Worm (Caenorhabditis elegans): ENCODE measurements around the gene lgc-17.

Gene lgc-17

ce11 chrX:12169390-12169789 is 48.0 kb downstream of the lgc-17 start:
- TF ChIP-seq attf-6 (GFP tag; IDR thresholded peaks at IDR 0.05) = 0 out of 2 replicates have a peak, but pooled peaks have one; percentile 48
- no peak for TF ChIP-seq lin-40 (tag; optimal IDR thresholded peaks at IDR 0.05)
- TF ChIP-seq mcd-1 (GFP tag; IDR thresholded peaks at IDR 0.05) = no peak
- 0 out of 2 replicates have a peak, but pooled peaks have one; percentile 9 for TF ChIP-seq Y53G8AR.9 (GFP tag; conservative IDR thresholded peaks at IDR 0.05)
- no peak for TF ChIP-seq C06A6.2 (GFP tag; conservative IDR thresholded peaks at IDR 0.05)
- TF ChIP-seq ama-1 (optimal IDR thresholded peaks at IDR 0.05) = no peak
- no peak for TF ChIP-seq ama-1 (GFP tag; optimal IDR thresholded peaks at IDR 0.05)
- no peak for TF ChIP-seq rpc-1 (optimal IDR thresholded peaks at IDR 0.05)
- no peak for TF ChIP-seq rpc-1 (tag; optimal IDR thresholded peaks at IDR 0.05)
- 0 out of 2 replicates have a peak, but pooled peaks have one; percentile 16 for TF ChIP-seq nfyb-1 (GFP tag; IDR thresholded peaks at IDR 0.05)
- TF ChIP-seq attf-5 (GFP tag; optimal IDR thresholded peaks at IDR 0.05) = no peak
- TF ChIP-seq hrde-1 (tag; optimal IDR thresholded peaks at IDR 0.05; ENCODE audit: borderline replicate concordance) = no peak
- TF ChIP-seq egrh-3 (GFP tag; IDR thresholded peaks at IDR 0.05) = no peak
- 0 out of 2 replicates have a peak, but pooled peaks have one; percentile 18 for TF ChIP-seq C17E4.6 (GFP tag; IDR thresholded peaks at IDR 0.05)
- TF ChIP-seq ceh-27 (GFP tag; optimal IDR thresholded peaks at IDR 0.05) = no peak
- TF ChIP-seq chd-7 (tag; optimal IDR thresholded peaks at IDR 0.05) = peak; percentile 34
- peak; percentile 53; the same call in 1 of the 2 replicates for TF ChIP-seq egl-18 (GFP tag; IDR thresholded peaks at IDR 0.05)
- 0 out of 2 replicates have a peak, but pooled peaks have one; percentile 16 for TF ChIP-seq nfya-2 (GFP tag; IDR thresholded peaks at IDR 0.05)

DNA sequence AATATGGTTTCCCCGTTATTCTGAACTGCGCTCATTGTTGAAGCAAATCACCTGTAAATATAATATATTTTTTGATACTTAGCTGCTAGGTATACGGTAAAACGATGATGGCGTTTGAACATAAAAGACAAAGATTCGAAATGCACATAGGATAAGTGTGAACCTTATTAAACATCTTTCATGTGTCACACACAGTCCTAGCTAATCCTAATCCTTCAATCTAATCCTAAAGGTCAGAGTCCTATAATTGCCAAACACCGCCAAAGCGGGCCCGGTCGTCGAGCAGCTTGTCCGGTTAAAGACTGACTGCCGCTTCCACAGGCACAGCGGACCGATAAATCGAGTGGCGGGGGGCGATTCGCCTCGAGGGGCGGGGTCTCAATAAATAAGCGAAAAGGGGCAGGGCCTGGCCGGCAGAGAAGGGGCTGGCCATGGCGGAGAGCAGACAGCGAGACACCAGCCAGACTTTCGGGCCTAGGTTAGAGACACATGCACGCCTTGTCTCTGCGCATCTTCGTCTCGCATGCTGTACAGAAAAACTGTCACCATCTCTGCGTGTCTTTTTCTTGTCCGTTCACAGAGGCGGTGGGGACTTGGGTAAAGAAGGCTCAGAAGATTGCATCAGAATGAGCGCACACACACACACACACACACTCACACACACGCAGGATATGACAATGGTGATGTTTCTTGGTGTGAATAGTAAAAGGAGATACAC is 50.4 kb downstream of the lgc-17 start, which contains the start of gene F57G12.1:
TSS of gene F57G12.1 (minus strand) at position 51 of the 718 bp plus-strand sequence.
- TF ChIP-seq hmg-1.2 (GFP tag; IDR thresholded peaks at IDR 0.05) = peak; percentile 80
- TF ChIP-seq mel-28 (tag; optimal IDR thresholded peaks at IDR 0.05; ENCODE audit: borderline replicate concordance) = no peak
- TF ChIP-seq sea-2 (GFP tag; IDR thresholded peaks at IDR 0.05) = no peak
- TF ChIP-seq efl-1 (GFP tag; optimal IDR thresholded peaks at IDR 0.05) = no peak
- TF ChIP-seq unc-62 (GFP tag; optimal IDR thresholded peaks at IDR 0.05) = peak; percentile 59
- TF ChIP-seq Y56A3A.18 (GFP tag; IDR thresholded peaks at IDR 0.05) = peak; percentile 55; the same call in 1 of the 2 replicates
- no peak for TF ChIP-seq nhr-27 (tag; optimal IDR thresholded peaks at IDR 0.05)
- TF ChIP-seq nhr-179 (tag; optimal IDR thresholded peaks at IDR 0.05) = no peak
- no peak for TF ChIP-seq madf-10 (tag; optimal IDR thresholded peaks at IDR 0.05)
- peak; percentile 63 for TF ChIP-seq F52B5.7 (tag; optimal IDR thresholded peaks at IDR 0.05)
- no peak for TF ChIP-seq fkh-3 (tag; optimal IDR thresholded peaks at IDR 0.05)
- no peak for TF ChIP-seq him-1 (tag; optimal IDR thresholded peaks at IDR 0.05)
- TF ChIP-seq ztf-18 (tag; optimal IDR thresholded peaks at IDR 0.05) = no peak
- TF ChIP-seq snpc-3.4 (tag; optimal IDR thresholded peaks at IDR 0.05) = no peak
- no peak for TF ChIP-seq ceh-100 (GFP tag; IDR thresholded peaks at IDR 0.05)
- TF ChIP-seq F57C9.4 (tag; optimal IDR thresholded peaks at IDR 0.05) = no peak
- TF ChIP-seq ztf-25 (GFP tag; IDR thresholded peaks at IDR 0.05) = no peak
- TF ChIP-seq B0019.2 (GFP tag; conservative IDR thresholded peaks at IDR 0.05) = no peak
- TF ChIP-seq lin-35 (GFP tag; optimal IDR thresholded peaks at IDR 0.05) = peak in 1 of 3 experiments; percentile 29
- peak; percentile 4 for TF ChIP-seq ccch-3 (GFP tag; optimal IDR thresholded peaks at IDR 0.05)
- TF ChIP-seq aptf-2 (GFP tag; conservative IDR thresholded peaks at IDR 0.05) = no peak
- no peak for TF ChIP-seq nfya-1 (tag; optimal IDR thresholded peaks at IDR 0.05; ENCODE audit: borderline replicate concordance, insufficient read depth)
- TF ChIP-seq bed-2 (GFP tag; IDR thresholded peaks at IDR 0.05) = no peak
- 0 out of 2 replicates have a peak, but pooled peaks have one; percentile 46 for TF ChIP-seq ekl-4 (GFP tag; IDR thresholded peaks at IDR 0.05)
- no peak for TF ChIP-seq pha-4 (tag; optimal IDR thresholded peaks at IDR 0.05)
- TF ChIP-seq ztf-28 (GFP tag; IDR thresholded peaks at IDR 0.05) = no peak
- TF ChIP-seq unc-130 (GFP tag; optimal IDR thresholded peaks at IDR 0.05) = no peak
- no peak for TF ChIP-seq lin-54 (GFP tag; optimal IDR thresholded peaks at IDR 0.05)
- TF ChIP-seq atf-7 (tag; optimal IDR thresholded peaks at IDR 0.05) = no peak
- peak; percentile 57 for TF ChIP-seq mcd-1 (GFP tag; IDR thresholded peaks at IDR 0.05)
- peak; percentile 51 for TF ChIP-seq ZK185.1 (tag; optimal IDR thresholded peaks at IDR 0.05; ENCODE audit: poor library complexity, severe bottlenecking)
